Worm (Caenorhabditis elegans) whole organism, L3 larva: Measurements from ENCODE around the gene haf-3.
"Not testable (repeated sequence)": the region's sequence is repeated elsewhere in the genome, so short reads cannot be mapped to it uniquely, and the experiment has no call there.

ENCODE experiments used
- aly-2 ChIP-seq: fragments of 150-350 bp; optimal IDR thresholded peaks from 2 replicates; lab custom pipeline; 2014; ENCODE audit warnings: missing biosample characterization, missing genetic modification characterization
- daf-12 ChIP-seq: fragments of 150-350 bp; optimal IDR thresholded peaks from 2 replicates; lab custom pipeline; 2014; ENCODE audit warnings: missing biosample characterization, missing genetic modification reagents, missing genetic modification characterization
- fos-1 ChIP-seq: fragments of 150-350 bp; optimal IDR thresholded peaks from 2 replicates; lab custom pipeline; 2014; ENCODE audit warnings: missing biosample characterization, missing genetic modification characterization
- jun-1 ChIP-seq: fragments of 150-350 bp; optimal IDR thresholded peaks from 2 replicates; lab custom pipeline; 2014; ENCODE audit warnings: missing biosample characterization, missing genetic modification reagents, missing genetic modification characterization
- nhr-23 ChIP-seq: fragments of 150-350 bp; optimal IDR thresholded peaks from 2 replicates; lab custom pipeline; 2014; ENCODE audit warnings: missing biosample characterization, missing genetic modification reagents, missing genetic modification characterization
- nhr-76 ChIP-seq: fragments of 150-350 bp; sonication (generic microtip); optimal IDR thresholded peaks from 5 replicates; lab custom pipeline; 2014; ENCODE audit warnings: missing biosample characterization, missing genetic modification characterization

ce11 chrV:15803079-15803478, 37.1 kb upstream of the haf-3 start, which contains the start of gene srd-27:
- not testable (repeated sequence) for TF ChIP-seq fos-1; jun-1 (tag; lab: Kevin White, UChicago); aly-2; nhr-76 (tag; lab: Kevin White, UChicago); daf-12; nhr-23 (tag; lab: Kevin White, UChicago)
